Worm (Caenorhabditis elegans) whole organism, mixed stage, embryonic: ENCODE data around the gene T27A1.2.

Experiments
- ceh-39 ChIP-seq: fragments of 150-350 bp; optimal IDR thresholded peaks from 2 replicates; lab custom pipeline; 2014; ENCODE audit warnings: missing biosample characterization, missing genetic modification characterization
- ceh-43 ChIP-seq: fragments of 200-800 bp; sonication (Bioruptor generic); optimal IDR thresholded peaks from 2 replicates; lab custom pipeline; 2018; ENCODE audit warnings: mild to moderate bottlenecking, missing genetic modification characterization, moderate library complexity, missing compliant biosample characterization
- drap-1 ChIP-seq: fragments of 200-800 bp; sonication (Bioruptor generic); optimal IDR thresholded peaks from 3 replicates; lab custom pipeline; 2018; ENCODE audit warnings: mild to moderate bottlenecking, missing genetic modification characterization, missing compliant biosample characterization
- hlh-1 ChIP-seq: fragments of 150-350 bp; optimal IDR thresholded peaks from 2 replicates; lab custom pipeline; 2014; ENCODE audit warnings: missing biosample characterization, missing genetic modification reagents, missing genetic modification characterization
- lin-13 ChIP-seq: fragments of 150-350 bp; optimal IDR thresholded peaks from 2 replicates; lab custom pipeline; 2014; ENCODE audit warnings: missing biosample characterization, missing genetic modification characterization
- lin-32 ChIP-seq: fragments of 200-800 bp; sonication (Bioruptor generic); optimal IDR thresholded peaks from 2 replicates; lab custom pipeline; 2018; ENCODE audit warnings: mild to moderate bottlenecking, missing genetic modification characterization, missing compliant biosample characterization
- lsy-2 ChIP-seq: fragments of 150-350 bp; optimal IDR thresholded peaks from 2 replicates; lab custom pipeline; 2014; ENCODE audit warnings: missing biosample characterization, missing genetic modification characterization
- mab-5 ChIP-seq: fragments of 150-350 bp; optimal IDR thresholded peaks from 2 replicates; lab custom pipeline; 2014; ENCODE audit warnings: missing biosample characterization, missing genetic modification characterization
- nhr-12 ChIP-seq: fragments of 150-350 bp; optimal IDR thresholded peaks from 2 replicates; lab custom pipeline; 2014; ENCODE audit warnings: missing biosample characterization, missing genetic modification characterization
- nhr-237 ChIP-seq: fragments of 150-350 bp; optimal IDR thresholded peaks from 2 replicates; lab custom pipeline; 2014; ENCODE audit warnings: missing biosample characterization, missing genetic modification characterization
- pha-4 ChIP-seq: fragments of 150-350 bp; optimal IDR thresholded peaks from 2 replicates; lab custom pipeline; 2018; ENCODE audit warnings: missing biosample characterization, missing genetic modification reagents, missing genetic modification characterization
- snpc-4 ChIP-seq: fragments of 150-350 bp; optimal IDR thresholded peaks from 2 replicates; lab custom pipeline; 2014; ENCODE audit warnings: missing biosample characterization, missing genetic modification characterization
- unc-62 ChIP-seq: fragments of 150-350 bp; optimal IDR thresholded peaks from 2 replicates; lab custom pipeline; 2014; ENCODE audit warnings: missing biosample characterization, missing genetic modification reagents, missing genetic modification characterization

DNA sequence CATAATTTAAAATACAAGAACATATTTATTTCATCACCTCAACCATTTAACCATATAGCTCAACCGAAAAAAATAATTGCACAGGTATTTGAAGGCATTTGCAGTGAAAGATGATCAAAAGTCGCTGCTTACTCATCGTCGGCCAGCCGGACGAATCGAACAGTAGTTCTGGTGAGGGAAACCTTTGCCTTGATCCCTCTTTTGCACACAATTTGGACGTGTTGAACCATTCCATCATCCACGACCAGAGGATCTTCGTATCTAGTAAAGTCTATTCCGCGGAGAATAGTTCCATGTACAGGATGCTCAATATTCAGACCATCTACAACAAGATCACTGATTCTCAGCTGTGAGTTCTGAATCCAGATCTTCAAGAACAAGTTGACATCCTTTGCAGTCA is 45.3 kb upstream of the T27A1.2 start:
- TF ChIP-seq mab-5 (tag; lab: Kevin White, UChicago) (no peak), snpc-4 (no peak), pha-4 (tag; lab: Kevin White, UChicago) (no peak), ceh-43 (GFP tag; lab: Kevin White, UChicago) (no peak), hlh-1 (no peak), ceh-39 (no peak), lsy-2 (tag; lab: Kevin White, UChicago) (no peak), unc-62 (no peak), nhr-12 (tag; lab: Kevin White, UChicago) (no peak), lin-13 (tag; lab: Kevin White, UChicago) (no peak), lin-32 (GFP tag; lab: Kevin White, UChicago) (no peak), drap-1 (GFP tag; lab: Kevin White, UChicago) (no peak), nhr-237 (tag; lab: Kevin White, UChicago) (no peak)
